Fruit fly (Drosophila melanogaster): ENCODE data around the gene al.

Gene al

dm6 chr2L:430820-431628 lies 53.1 kb downstream of the al start, which contains the start of gene ex:
Gene ex (plus strand): TSS chr2L:431227.
- TF ChIP-seq lola (GFP tag; optimal IDR thresholded peaks at IDR 0.05) (no peak), psq (GFP tag; optimal IDR thresholded peaks at IDR 0.05) (peak; percentile 40), pan (optimal IDR thresholded peaks at IDR 0.05) (no peak), CG9705 (GFP tag; optimal IDR thresholded peaks at IDR 0.05) (no peak), sage (GFP tag; optimal IDR thresholded peaks at IDR 0.05) (peak; percentile 36), dmrt93B (GFP tag; optimal IDR thresholded peaks at IDR 0.05) (no peak), fru (GFP tag; optimal IDR thresholded peaks at IDR 0.05) (no peak), CrebA (GFP tag; optimal IDR thresholded peaks at IDR 0.05; ENCODE audit: borderline replicate concordance) (peak; percentile 88), Hnf4 (GFP tag; optimal IDR thresholded peaks at IDR 0.05) (peak; percentile 2), foxo (GFP tag; optimal IDR thresholded peaks at IDR 0.05) (peak in 1 of 2 experiments; percentile 53), Hr83 (GFP tag; optimal IDR thresholded peaks at IDR 0.05; ENCODE audit: poor library complexity, severe bottlenecking) (peak; percentile 15), Rel (GFP tag; optimal IDR thresholded peaks at IDR 0.05) (no peak), Rel (tag; optimal IDR thresholded peaks at IDR 0.05) (peak; percentile 25), HLH106 (tag; optimal IDR thresholded peaks at IDR 0.05) (no peak), usp (GFP tag; optimal IDR thresholded peaks at IDR 0.05) (no peak), Sp1 (GFP tag; optimal IDR thresholded peaks at IDR 0.05) (peak; percentile 16), Dif (GFP tag; optimal IDR thresholded peaks at IDR 0.05; ENCODE audit: partially characterized antibody) (no peak), dl (GFP tag; optimal IDR thresholded peaks at IDR 0.05; ENCODE audit: insufficient read depth in 1 of 2, partially characterized antibody in 2 of 2) (no peak), brk (GFP tag; optimal IDR thresholded peaks at IDR 0.05) (peak; percentile 13), OdsH (GFP tag; optimal IDR thresholded peaks at IDR 0.05) (peak; percentile 12), tai (GFP tag; optimal IDR thresholded peaks at IDR 0.05) (no peak), jim (GFP tag; optimal IDR thresholded peaks at IDR 0.05) (no peak), woc (GFP tag; optimal IDR thresholded peaks at IDR 0.05) (no peak), GATAd (GFP tag; optimal IDR thresholded peaks at IDR 0.05) (no peak), ey (GFP tag; optimal IDR thresholded peaks at IDR 0.05) (no peak), N (GFP tag; optimal IDR thresholded peaks at IDR 0.05) (no peak), rgr (GFP tag; optimal IDR thresholded peaks at IDR 0.05) (peak; percentile 8)

DNA sequence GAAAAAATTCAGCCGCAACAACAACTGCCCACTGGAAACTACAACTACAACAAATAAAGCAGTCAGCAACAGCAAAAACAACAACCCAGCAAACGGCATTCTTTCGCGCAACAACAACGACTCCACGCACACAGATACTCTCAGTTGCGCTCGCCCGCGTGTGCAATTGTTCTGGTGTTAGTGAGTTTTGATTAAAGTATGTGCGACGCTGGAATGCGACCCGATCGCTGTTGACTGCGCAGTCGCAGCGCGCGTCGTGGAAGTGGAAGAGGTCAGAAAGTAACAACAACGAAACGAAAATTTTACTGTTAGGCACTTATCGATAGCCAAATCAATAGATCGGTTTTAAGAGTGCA lies 53.7 kb downstream of the al start:
- no peak for TF ChIP-seq CG32264 (GFP tag; optimal IDR thresholded peaks at IDR 0.05)
- TF ChIP-seq dl (GFP tag; optimal IDR thresholded peaks at IDR 0.05; ENCODE audit: insufficient read depth in 1 of 2, partially characterized antibody in 2 of 2), result peak in 1 of 2 experiments; percentile 19
- no peak for TF ChIP-seq sv (GFP tag; optimal IDR thresholded peaks at IDR 0.05)
- peak; percentile 29 for TF ChIP-seq Dif (GFP tag; optimal IDR thresholded peaks at IDR 0.05; ENCODE audit: partially characterized antibody)
- no peak for TF ChIP-seq GATAd (GFP tag; optimal IDR thresholded peaks at IDR 0.05)
- TF ChIP-seq HLH106 (tag; optimal IDR thresholded peaks at IDR 0.05), result no peak
- TF ChIP-seq usp (GFP tag; optimal IDR thresholded peaks at IDR 0.05), result no peak

DNA sequence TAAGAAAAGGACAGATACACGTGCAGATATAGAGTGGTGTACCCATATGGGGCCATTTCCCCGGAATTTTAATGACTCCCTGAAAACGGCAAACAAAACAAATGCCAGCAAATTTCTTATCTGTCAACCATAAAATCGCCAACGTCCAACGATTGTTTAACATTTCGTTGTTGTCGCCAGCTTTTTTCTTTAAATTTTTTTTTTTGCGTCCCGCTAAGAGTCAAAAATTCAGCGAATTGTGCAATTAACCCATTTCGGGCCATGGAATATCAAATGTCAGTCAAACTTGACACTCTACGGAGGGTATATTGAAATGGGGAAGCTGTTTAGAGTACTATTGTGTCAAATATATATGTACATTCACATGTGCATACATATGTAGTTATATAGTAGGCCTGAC lies 54.2 kb downstream of the al start:
- TF ChIP-seq Vsx2 (GFP tag; optimal IDR thresholded peaks at IDR 0.05; ENCODE audit: partially characterized antibody), result no peak

DNA sequence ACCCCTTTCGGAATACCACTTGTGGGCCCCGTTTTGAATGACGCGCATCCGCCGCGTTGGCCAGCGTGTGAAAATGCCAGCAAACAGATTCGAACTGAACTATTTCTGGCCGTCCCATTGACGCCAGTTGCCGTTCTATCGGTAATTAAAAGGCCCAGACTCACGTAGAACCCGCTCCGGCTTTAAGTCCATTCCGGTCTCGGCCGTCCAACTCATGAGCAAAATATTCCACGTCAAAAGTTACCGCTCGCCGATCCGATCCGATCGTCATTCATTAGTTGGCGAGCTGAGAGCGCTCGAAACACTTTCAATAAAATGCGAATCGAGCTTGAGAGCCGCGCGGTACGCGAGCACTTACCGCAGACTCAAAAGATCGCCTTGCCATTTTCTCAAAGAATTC lies 56.5 kb downstream of the al start:
- no peak for TF ChIP-seq dmrt93B (GFP tag; optimal IDR thresholded peaks at IDR 0.05)
- no peak for TF ChIP-seq HLH106 (tag; optimal IDR thresholded peaks at IDR 0.05)
- TF ChIP-seq h (GFP tag; optimal IDR thresholded peaks at IDR 0.05), result no peak
- TF ChIP-seq Hr83 (GFP tag; optimal IDR thresholded peaks at IDR 0.05; ENCODE audit: poor library complexity, severe bottlenecking), result no peak

- TF ChIP-seq Abd-B (GFP tag; optimal IDR thresholded peaks at IDR 0.05) (no peak), CG32264 (GFP tag; optimal IDR thresholded peaks at IDR 0.05) (no peak), Hnf4 (GFP tag; optimal IDR thresholded peaks at IDR 0.05) (peak; percentile 24), brk (GFP tag; optimal IDR thresholded peaks at IDR 0.05) (peak; percentile 51), Mio (GFP tag; optimal IDR thresholded peaks at IDR 0.05) (no peak), Dfd (GFP tag; optimal IDR thresholded peaks at IDR 0.05) (no peak), woc (GFP tag; optimal IDR thresholded peaks at IDR 0.05) (no peak), pan (optimal IDR thresholded peaks at IDR 0.05) (no peak), OdsH (GFP tag; optimal IDR thresholded peaks at IDR 0.05) (peak; percentile 50), sage (GFP tag; optimal IDR thresholded peaks at IDR 0.05) (no peak), HLH106 (tag; optimal IDR thresholded peaks at IDR 0.05) (no peak), Jra (GFP tag; optimal IDR thresholded peaks at IDR 0.05) (no peak), Sp1 (GFP tag; optimal IDR thresholded peaks at IDR 0.05) (no peak), lola (GFP tag; optimal IDR thresholded peaks at IDR 0.05) (no peak), h (GFP tag; optimal IDR thresholded peaks at IDR 0.05) (peak; percentile 52), dmrt93B (GFP tag; optimal IDR thresholded peaks at IDR 0.05) (no peak), tai (GFP tag; optimal IDR thresholded peaks at IDR 0.05) (no peak), Vsx2 (GFP tag; optimal IDR thresholded peaks at IDR 0.05; ENCODE audit: partially characterized antibody) (no peak), ey (GFP tag; optimal IDR thresholded peaks at IDR 0.05) (peak; percentile 16), Hr83 (GFP tag; optimal IDR thresholded peaks at IDR 0.05; ENCODE audit: poor library complexity, severe bottlenecking) (no peak), GATAd (GFP tag; optimal IDR thresholded peaks at IDR 0.05) (no peak), CG9705 (GFP tag; optimal IDR thresholded peaks at IDR 0.05) (no peak), Dif (GFP tag; optimal IDR thresholded peaks at IDR 0.05; ENCODE audit: partially characterized antibody) (no peak), psq (GFP tag; optimal IDR thresholded peaks at IDR 0.05) (peak; percentile 45), rgr (GFP tag; optimal IDR thresholded peaks at IDR 0.05) (peak; percentile 36), jim (GFP tag; optimal IDR thresholded peaks at IDR 0.05) (no peak), Rel (GFP tag; optimal IDR thresholded peaks at IDR 0.05) (peak; percentile 7), Rel (tag; optimal IDR thresholded peaks at IDR 0.05) (no peak), foxo (GFP tag; optimal IDR thresholded peaks at IDR 0.05) (peak in 1 of 2 experiments; percentile 64)
These were observed 57.4 kb downstream of the al start for dm6 chr2L:435311-435806.

Measured in whole organism, wandering third instar larva.